Worm (Caenorhabditis elegans): ENCODE measurements around the gene ccnk-1.

The ccnk-1 gene

DNA sequence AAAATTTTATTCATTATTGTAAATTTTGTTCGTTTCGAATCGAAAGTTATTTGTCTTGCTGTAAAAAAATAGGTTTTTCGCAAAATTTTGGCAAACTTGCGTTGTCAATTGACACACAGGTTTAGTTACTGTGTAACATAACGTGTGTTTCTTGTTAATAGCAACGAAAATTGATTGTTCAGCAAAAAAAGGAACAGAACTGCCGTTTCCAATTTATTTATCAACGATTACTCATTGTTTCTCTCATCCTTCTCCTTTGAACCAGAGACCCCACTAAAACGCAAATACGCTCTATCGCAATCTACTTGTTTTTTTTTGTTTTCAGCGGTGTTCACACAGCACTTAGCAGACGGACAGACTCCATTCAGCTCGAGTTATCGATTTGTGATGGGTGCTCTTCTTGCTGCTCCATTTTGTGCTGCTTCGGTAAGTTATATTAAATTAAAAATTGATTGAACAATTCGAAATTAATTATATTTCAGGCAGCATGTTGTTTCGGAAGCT lies 14.6 kb upstream of the ccnk-1 start, which contains the start of gene R11H6.2 (continued):
- no peak for TF ChIP-seq Y116A8C.19 (tag; optimal IDR thresholded peaks at IDR 0.05; ENCODE audit: borderline replicate concordance)
- TF ChIP-seq pqm-1 (tag; optimal IDR thresholded peaks at IDR 0.05), result no peak

ce11 chrV:14599972-14600371 lies 12.4 kb upstream of the ccnk-1 start, which contains the start of gene glb-22:
Gene glb-22, plus strand, starts transcription at chrV:14600272.
- TF ChIP-seq tbx-2 (tag; optimal IDR thresholded peaks at IDR 0.05) (no peak), ceh-82 (tag; optimal IDR thresholded peaks at IDR 0.05) (no peak), efl-3 (GFP tag; optimal IDR thresholded peaks at IDR 0.05) (no peak)

ce11 chrV:14603755-14604154 lies 8.6 kb upstream of the ccnk-1 start:
- TF ChIP-seq lin-13 (GFP tag; optimal IDR thresholded peaks at IDR 0.05), result no peak
- TF ChIP-seq unc-30 (tag; optimal IDR thresholded peaks at IDR 0.05), result no peak
- TF ChIP-seq ztf-4 (tag; optimal IDR thresholded peaks at IDR 0.05), result no peak
- TF ChIP-seq lin-14 (GFP tag; optimal IDR thresholded peaks at IDR 0.05), result peak; percentile 38

- TF ChIP-seq ceh-88 (GFP tag; IDR thresholded peaks at IDR 0.05), result no peak
- TF ChIP-seq ceh-63 (GFP tag; optimal IDR thresholded peaks at IDR 0.05), result no peak
- no peak for TF ChIP-seq ets-5 (GFP tag; IDR thresholded peaks at IDR 0.05)
- TF ChIP-seq nhr-76 (tag; optimal IDR thresholded peaks at IDR 0.05), result no peak
- no peak for TF ChIP-seq pag-3 (tag; optimal IDR thresholded peaks at IDR 0.05; ENCODE audit: borderline replicate concordance, insufficient read depth)
- TF ChIP-seq vab-15 (tag; optimal IDR thresholded peaks at IDR 0.05), result no peak
- TF ChIP-seq skn-1 (tag; optimal IDR thresholded peaks at IDR 0.05), result no peak
- no peak for TF ChIP-seq nhr-77 (tag; optimal IDR thresholded peaks at IDR 0.05)
- TF ChIP-seq pax-3 (tag; optimal IDR thresholded peaks at IDR 0.05), result no peak
These were observed 2.7 kb upstream of the ccnk-1 start, which contains the start of gene R11H6.4 for ce11 chrV:14609643-14610042. Gene R11H6.4, plus strand, starts transcription at chrV:14609943.

DNA sequence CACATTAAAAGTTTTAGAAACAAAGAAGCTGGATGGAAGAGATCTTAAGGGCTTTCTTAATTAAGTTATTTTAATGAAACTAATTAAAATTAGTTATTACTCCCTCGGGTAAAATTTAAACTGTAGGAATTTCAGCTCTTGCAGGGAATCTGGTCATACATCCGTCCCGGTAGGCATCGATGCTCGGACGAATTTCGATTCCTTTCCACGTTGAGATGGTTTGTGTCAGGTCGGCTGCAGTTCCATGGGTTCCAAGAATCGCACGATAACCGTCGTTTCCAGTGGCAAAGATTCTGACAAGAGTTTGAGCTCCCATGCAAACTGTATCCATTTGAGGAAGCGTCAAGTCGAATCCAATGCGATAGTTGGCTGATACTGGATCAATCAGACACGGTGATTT lies 1.6 kb upstream of the ccnk-1 start:
- no peak for TF ChIP-seq efl-1 (optimal IDR thresholded peaks at IDR 0.05)
- TF ChIP-seq efl-1 (GFP tag; optimal IDR thresholded peaks at IDR 0.05 in 1 of 2), result peak in 1 of 2 experiments; percentile 63
- TF ChIP-seq hlh-4 (tag; optimal IDR thresholded peaks at IDR 0.05), result no peak
- no peak for TF ChIP-seq ceh-88 (GFP tag; IDR thresholded peaks at IDR 0.05)
- TF ChIP-seq nhr-47 (tag; optimal IDR thresholded peaks at IDR 0.05), result no peak

DNA sequence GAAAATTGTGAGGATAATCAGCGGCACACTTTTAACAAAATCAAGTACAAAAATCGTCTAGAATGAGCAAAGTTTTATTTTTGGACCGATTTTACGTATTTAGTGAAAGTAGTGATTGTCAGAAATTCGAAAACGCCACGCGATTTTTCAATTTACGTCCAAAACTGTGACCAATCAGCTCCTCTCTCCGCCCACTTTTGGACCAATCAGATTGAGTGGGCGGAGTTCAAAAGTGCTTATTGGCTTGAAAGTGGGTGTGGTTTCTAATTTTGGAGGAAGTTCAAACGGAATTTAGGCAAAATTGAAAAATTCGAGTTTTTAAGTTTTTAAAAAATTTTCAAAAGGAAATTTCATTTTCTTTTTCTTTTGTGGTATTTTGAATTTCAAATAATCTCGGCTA lies 2.1 kb downstream of the ccnk-1 start:
- no peak for TF ChIP-seq lin-14 (GFP tag; optimal IDR thresholded peaks at IDR 0.05)
- TF ChIP-seq rnt-1 (tag; optimal IDR thresholded peaks at IDR 0.05), result no peak
- TF ChIP-seq hlh-4 (tag; optimal IDR thresholded peaks at IDR 0.05), result no peak
- TF ChIP-seq aly-2 (tag; optimal IDR thresholded peaks at IDR 0.05), result no peak
- TF ChIP-seq aha-1 (tag; optimal IDR thresholded peaks at IDR 0.05), result no peak
- TF ChIP-seq efl-3 (GFP tag; optimal IDR thresholded peaks at IDR 0.05), result no peak
- no peak for TF ChIP-seq nhr-47 (tag; optimal IDR thresholded peaks at IDR 0.05)
- no peak for TF ChIP-seq pqm-1 (tag; optimal IDR thresholded peaks at IDR 0.05)
- TF ChIP-seq ceh-88 (GFP tag; IDR thresholded peaks at IDR 0.05), result no peak
- no peak for TF ChIP-seq hpl-2 (GFP tag; optimal IDR thresholded peaks at IDR 0.05)
- TF ChIP-seq ztf-4 (tag; optimal IDR thresholded peaks at IDR 0.05), result no peak
- no peak for TF ChIP-seq alr-1 (tag; optimal IDR thresholded peaks at IDR 0.05; ENCODE audit: borderline replicate concordance)

DNA sequence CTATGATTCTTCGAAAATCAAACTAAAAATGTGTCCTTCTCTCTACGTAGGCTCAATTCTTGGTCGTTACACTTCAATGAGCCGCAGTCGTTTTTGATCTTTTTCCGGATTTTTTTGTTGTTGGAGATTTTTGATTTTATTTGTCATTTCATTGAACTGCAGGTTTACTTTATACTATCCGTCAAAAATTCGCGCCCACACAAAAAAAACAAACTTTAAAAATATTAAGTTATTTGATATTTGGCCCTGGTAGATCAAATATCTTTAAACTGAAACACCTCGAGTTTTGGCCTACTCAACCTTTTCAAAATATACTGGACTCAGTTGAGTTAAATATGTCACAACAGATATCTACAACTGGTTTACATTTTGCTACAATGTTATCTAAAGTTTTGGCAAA lies 3.3 kb downstream of the ccnk-1 start:
- TF ChIP-seq hpl-2 (GFP tag; optimal IDR thresholded peaks at IDR 0.05) (no peak), nhr-84 (tag; optimal IDR thresholded peaks at IDR 0.05) (no peak), nhr-11 (tag; optimal IDR thresholded peaks at IDR 0.05) (no peak), lir-3 (tag; optimal IDR thresholded peaks at IDR 0.05; ENCODE audit: poor library complexity) (no peak), blmp-1 (tag; optimal IDR thresholded peaks at IDR 0.05) (no peak), lin-15B (tag; optimal IDR thresholded peaks at IDR 0.05) (no peak), ztf-11 (tag; optimal IDR thresholded peaks at IDR 0.05) (no peak), fkh-4 (tag; optimal IDR thresholded peaks at IDR 0.05; ENCODE audit: borderline replicate concordance) (no peak), nhr-71 (tag; optimal IDR thresholded peaks at IDR 0.05) (no peak), hlh-17 (GFP tag; optimal IDR thresholded peaks at IDR 0.05; ENCODE audit: borderline replicate concordance) (no peak), egl-27 (tag; optimal IDR thresholded peaks at IDR 0.05) (no peak), unc-86 (tag; optimal IDR thresholded peaks at IDR 0.05) (no peak), dpl-1 (GFP tag; optimal IDR thresholded peaks at IDR 0.05) (no peak), ets-5 (GFP tag; IDR thresholded peaks at IDR 0.05) (no peak), xbp-1 (tag; optimal IDR thresholded peaks at IDR 0.05) (no peak), unc-62 (GFP tag; optimal IDR thresholded peaks at IDR 0.05) (no peak), unc-30 (tag; optimal IDR thresholded peaks at IDR 0.05) (no peak)

Data from whole organism, L1 larva.